Fruit fly (Drosophila melanogaster): ENCODE data around the gene Gr64f.

Gene Gr64f

DNA sequence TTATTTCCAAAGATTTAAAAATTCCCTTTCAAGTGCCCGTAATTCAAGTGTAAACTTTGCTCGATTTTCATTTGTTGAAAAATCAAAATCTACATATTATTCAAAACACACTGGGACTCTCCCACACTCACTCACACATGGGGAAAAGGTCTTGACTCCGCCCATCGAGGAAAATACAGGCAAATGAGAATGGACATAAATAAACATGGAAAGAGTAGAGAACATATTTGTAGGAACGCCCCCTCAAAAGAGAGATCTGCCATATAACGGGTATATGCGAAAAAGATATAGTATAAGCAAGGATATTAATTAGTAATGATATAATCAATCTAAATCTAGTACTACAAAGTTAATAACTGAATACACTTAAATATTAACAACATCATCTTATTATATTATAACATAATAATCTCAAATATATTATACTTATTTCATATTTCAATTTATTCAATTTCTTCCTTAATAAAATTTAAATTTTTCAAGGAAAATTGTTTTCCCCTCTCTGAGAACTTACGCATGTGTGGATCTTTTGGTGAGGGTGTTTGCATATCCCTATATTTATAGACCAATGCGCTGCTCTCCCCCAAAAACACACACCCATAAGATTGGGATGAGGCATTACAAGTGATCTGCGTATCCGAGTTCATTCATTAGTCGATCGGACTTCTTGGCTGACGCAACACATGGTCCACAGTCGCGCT is 17.2 kb upstream of the Gr64f start, which contains the start of gene FoxL1:
Gene FoxL1 (plus strand): TSS at position 651 of the 701 bp plus-strand sequence.
- TF ChIP-seq br (GFP tag; optimal IDR thresholded peaks at IDR 0.05) (no peak), Myc (optimal IDR thresholded peaks at IDR 0.05) (no peak), foxo (GFP tag; optimal IDR thresholded peaks at IDR 0.05) (no peak), jim (GFP tag; optimal IDR thresholded peaks at IDR 0.05) (no peak), tai (GFP tag; optimal IDR thresholded peaks at IDR 0.05) (no peak), fru (GFP tag; optimal IDR thresholded peaks at IDR 0.05) (no peak), Dfd (GFP tag; optimal IDR thresholded peaks at IDR 0.05) (no peak), OdsH (GFP tag; optimal IDR thresholded peaks at IDR 0.05) (no peak), rgr (GFP tag; optimal IDR thresholded peaks at IDR 0.05) (no peak), h (GFP tag; optimal IDR thresholded peaks at IDR 0.05) (no peak), Rel (GFP tag; optimal IDR thresholded peaks at IDR 0.05) (no peak), Rel (tag; optimal IDR thresholded peaks at IDR 0.05) (no peak), Hr83 (GFP tag; optimal IDR thresholded peaks at IDR 0.05; ENCODE audit: poor library complexity, severe bottlenecking) (no peak), dmrt93B (GFP tag; optimal IDR thresholded peaks at IDR 0.05) (no peak), Vsx2 (GFP tag; optimal IDR thresholded peaks at IDR 0.05; ENCODE audit: partially characterized antibody) (no peak), Abd-B (GFP tag; optimal IDR thresholded peaks at IDR 0.05) (no peak), GATAd (GFP tag; optimal IDR thresholded peaks at IDR 0.05) (no peak), CrebA (GFP tag; optimal IDR thresholded peaks at IDR 0.05; ENCODE audit: borderline replicate concordance) (no peak), Hr78 (GFP tag; optimal IDR thresholded peaks at IDR 0.05) (no peak), N (GFP tag; optimal IDR thresholded peaks at IDR 0.05) (no peak)

DNA sequence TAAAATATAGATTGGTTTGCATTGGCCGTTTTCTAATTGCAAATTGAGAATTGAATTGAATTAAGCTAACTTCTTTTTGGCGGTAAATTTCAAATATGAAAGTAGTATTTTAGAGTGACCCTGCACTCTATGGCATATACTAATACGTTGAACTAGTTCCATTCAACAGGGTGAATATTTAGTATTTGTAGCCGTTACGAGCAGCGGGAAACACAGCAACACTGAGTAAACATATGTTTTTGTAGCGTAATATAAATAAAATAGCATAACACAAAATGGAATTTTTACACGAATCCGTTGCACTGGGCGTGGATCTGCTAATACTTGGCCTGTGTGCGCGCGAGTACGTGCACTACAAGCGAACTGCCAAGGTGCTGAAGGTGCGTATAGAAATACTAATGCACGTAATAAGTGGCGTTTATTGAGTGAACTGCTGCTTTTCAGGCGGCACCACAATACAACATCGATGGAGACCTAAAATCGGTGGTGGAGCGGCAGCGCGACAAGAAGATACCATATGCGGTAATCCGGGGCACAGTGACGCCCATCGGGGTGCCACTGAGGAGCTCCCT is 14.3 kb upstream of the Gr64f start, which contains the start of gene Mul1:
Gene Mul1 (plus strand): TSS at position 198 of the 572 bp plus-strand sequence.
- TF ChIP-seq GATAd (GFP tag; optimal IDR thresholded peaks at IDR 0.05) (no peak), jim (GFP tag; optimal IDR thresholded peaks at IDR 0.05) (no peak), Jra (GFP tag; optimal IDR thresholded peaks at IDR 0.05) (no peak), h (GFP tag; optimal IDR thresholded peaks at IDR 0.05) (no peak), Dif (GFP tag; optimal IDR thresholded peaks at IDR 0.05; ENCODE audit: partially characterized antibody) (no peak), OdsH (GFP tag; optimal IDR thresholded peaks at IDR 0.05) (no peak), CrebA (GFP tag; optimal IDR thresholded peaks at IDR 0.05; ENCODE audit: borderline replicate concordance) (no peak), Dfd (GFP tag; optimal IDR thresholded peaks at IDR 0.05) (no peak), woc (GFP tag; optimal IDR thresholded peaks at IDR 0.05) (no peak), HLH106 (tag; optimal IDR thresholded peaks at IDR 0.05) (no peak), br (GFP tag; optimal IDR thresholded peaks at IDR 0.05) (no peak), Hr83 (GFP tag; optimal IDR thresholded peaks at IDR 0.05; ENCODE audit: poor library complexity, severe bottlenecking) (no peak)

DNA sequence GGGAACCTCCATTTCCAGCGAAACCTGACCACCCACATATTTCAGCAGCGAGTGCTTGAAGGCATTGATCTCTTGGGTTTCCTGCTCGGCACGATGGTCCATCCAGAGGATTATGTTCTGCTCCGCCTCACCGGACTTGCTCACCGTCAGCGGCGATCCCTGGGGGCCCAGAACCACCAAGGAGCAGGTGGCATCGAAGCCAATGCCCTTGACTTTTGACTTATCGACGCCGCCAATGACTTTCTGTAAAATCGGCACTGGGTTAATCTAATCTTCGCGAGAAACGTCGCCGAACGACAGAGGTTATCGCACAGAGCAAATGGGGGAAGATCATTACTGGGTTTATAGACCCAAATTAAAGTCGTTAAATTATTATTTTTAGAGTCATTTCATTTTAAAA is 11.1 kb upstream of the Gr64f start:
- TF ChIP-seq dsf (GFP tag; optimal IDR thresholded peaks at IDR 0.05; ENCODE audit: borderline replicate concordance) (no peak), brk (GFP tag; optimal IDR thresholded peaks at IDR 0.05) (no peak), Mio (GFP tag; optimal IDR thresholded peaks at IDR 0.05) (no peak), Abd-B (GFP tag; optimal IDR thresholded peaks at IDR 0.05) (no peak), OdsH (GFP tag; optimal IDR thresholded peaks at IDR 0.05) (no peak), woc (GFP tag; optimal IDR thresholded peaks at IDR 0.05) (no peak), pan (optimal IDR thresholded peaks at IDR 0.05) (no peak), tai (GFP tag; optimal IDR thresholded peaks at IDR 0.05) (no peak), Vsx2 (GFP tag; optimal IDR thresholded peaks at IDR 0.05; ENCODE audit: partially characterized antibody) (no peak), CG9705 (GFP tag; optimal IDR thresholded peaks at IDR 0.05) (no peak), sage (GFP tag; optimal IDR thresholded peaks at IDR 0.05) (no peak), dl (GFP tag; optimal IDR thresholded peaks at IDR 0.05; ENCODE audit: insufficient read depth in 1 of 2, partially characterized antibody in 2 of 2) (no peak)

DNA sequence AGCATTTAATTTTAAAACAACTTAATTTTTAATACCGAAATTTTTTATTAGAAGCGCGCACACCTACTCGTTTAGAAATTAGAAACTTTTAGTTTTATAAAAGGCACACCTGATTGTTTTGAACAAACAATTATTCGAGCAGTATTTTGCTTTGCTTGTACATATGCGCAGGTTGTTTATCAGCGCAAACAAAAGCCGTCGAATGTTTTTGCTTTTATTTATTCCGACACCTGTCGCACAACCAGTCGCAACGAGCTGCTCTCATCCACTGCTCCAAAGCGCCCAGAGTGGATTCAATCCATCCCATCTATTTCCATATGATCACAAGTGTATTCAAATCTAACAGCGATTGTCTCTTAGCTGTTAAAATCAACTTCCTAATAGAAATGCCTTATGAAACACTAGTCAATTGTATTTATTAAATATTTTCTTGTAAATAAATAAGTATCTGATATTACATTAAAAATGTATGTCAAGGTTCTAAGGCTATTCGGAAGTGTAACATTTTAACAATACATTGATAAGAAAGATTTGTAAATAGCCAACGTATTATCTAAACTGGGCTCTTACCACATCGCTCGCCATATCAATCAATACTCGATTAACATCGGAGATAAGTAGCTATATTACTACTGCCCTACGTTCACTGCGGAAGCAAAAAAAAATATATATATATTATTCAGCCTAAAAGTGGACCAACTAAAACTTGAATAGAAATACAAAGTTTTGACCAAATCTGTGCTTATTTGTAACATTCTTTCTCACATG is 9.7 kb upstream of the Gr64f start, which contains the start of gene CG11594:
Gene CG11594 (minus strand): TSS at position 274 of the 768 bp plus-strand sequence.
- TF ChIP-seq psq (GFP tag; optimal IDR thresholded peaks at IDR 0.05) (no peak), Hnf4 (GFP tag; optimal IDR thresholded peaks at IDR 0.05) (no peak), Hr78 (GFP tag; optimal IDR thresholded peaks at IDR 0.05) (no peak), N (GFP tag; optimal IDR thresholded peaks at IDR 0.05) (no peak), CG32264 (GFP tag; optimal IDR thresholded peaks at IDR 0.05) (no peak), rgr (GFP tag; optimal IDR thresholded peaks at IDR 0.05) (peak; percentile 27), Jra (GFP tag; optimal IDR thresholded peaks at IDR 0.05) (no peak), OdsH (GFP tag; optimal IDR thresholded peaks at IDR 0.05) (no peak), foxo (GFP tag; optimal IDR thresholded peaks at IDR 0.05) (no peak), usp (GFP tag; optimal IDR thresholded peaks at IDR 0.05) (no peak), HLH106 (tag; optimal IDR thresholded peaks at IDR 0.05) (no peak), Hr83 (GFP tag; optimal IDR thresholded peaks at IDR 0.05; ENCODE audit: poor library complexity, severe bottlenecking) (peak; percentile 40), lola (GFP tag; optimal IDR thresholded peaks at IDR 0.05) (no peak)
